Fruit fly (Drosophila melanogaster) whole organism, wandering third instar larva: ENCODE measurements around the gene Ant2.
A peak's percentile ranks its signal among the peaks of the same experiment; 100 is the strongest.

Experiments
- Abd-B ChIP-seq: fragments of >200 bp; optimal IDR thresholded peaks from 2 replicates; lab custom pipeline; 2017; ENCODE audit warnings: missing biosample characterization, missing genetic modification characterization
- CG9705 ChIP-seq: fragments of 200-800 bp; sonication (Bioruptor generic); optimal IDR thresholded peaks from 2 replicates; lab custom pipeline; 2018; ENCODE audit warnings: missing biosample characterization, mild to moderate bottlenecking, missing genetic modification characterization
- CrebA ChIP-seq: fragments of 200-800 bp; sonication (Bioruptor generic); optimal IDR thresholded peaks from 2 replicates; lab custom pipeline; 2016; ENCODE audit warnings: missing biosample characterization, mild to moderate bottlenecking, missing genetic modification characterization, borderline replicate concordance
- Dfd ChIP-seq: fragments of >200 bp; optimal IDR thresholded peaks from 2 replicates; lab custom pipeline; 2017; ENCODE audit warnings: missing biosample characterization, missing genetic modification characterization
- Dif ChIP-seq: fragments of 200-275, 200-300 bp; sonication (Bioruptor generic); optimal IDR thresholded peaks from 2 replicates; lab custom pipeline; 2018; ENCODE audit warnings: missing biosample characterization, missing genetic modification characterization; ENCODE audit not compliant: partially characterized antibody
- GATAd ChIP-seq: sonication (Bioruptor generic); optimal IDR thresholded peaks from 2 replicates; lab custom pipeline; 2016; ENCODE audit warnings: missing biosample characterization, missing genetic modification characterization
- Hnf4 ChIP-seq: fragments of 200-800 bp; sonication (Bioruptor generic); optimal IDR thresholded peaks from 2 replicates; lab custom pipeline; 2016; ENCODE audit warnings: missing biosample characterization, mild to moderate bottlenecking, missing genetic modification characterization
- Hr78 ChIP-seq: fragments of >200 bp; optimal IDR thresholded peaks from 2 replicates; lab custom pipeline; 2017; ENCODE audit warnings: missing biosample characterization, missing genetic modification characterization
- Hr83 ChIP-seq: fragments of 200-300 bp; sonication (Bioruptor generic); optimal IDR thresholded peaks from 2 replicates; lab custom pipeline; 2016; ENCODE audit warnings: missing biosample characterization, mild to moderate bottlenecking, missing genetic modification characterization, moderate library complexity; ENCODE audit not compliant: poor library complexity, severe bottlenecking
- Jra ChIP-seq: sonication (Bioruptor generic); optimal IDR thresholded peaks from 2 replicates; lab custom pipeline; 2016; ENCODE audit warnings: missing biosample characterization, missing genetic modification characterization
- Mio ChIP-seq: sonication (Bioruptor generic); optimal IDR thresholded peaks from 2 replicates; lab custom pipeline; 2016; ENCODE audit warnings: missing biosample characterization, missing genetic modification characterization
- Myc ChIP-seq: fragments of >200 bp; optimal IDR thresholded peaks from 2 replicates; lab custom pipeline; 2017
- N ChIP-seq: fragments of >200 bp; optimal IDR thresholded peaks from 2 replicates; lab custom pipeline; 2018; ENCODE audit warnings: missing biosample characterization, missing external identifiers, missing genetic modification characterization
- OdsH ChIP-seq: fragments of 200-800 bp; sonication (Bioruptor generic); optimal IDR thresholded peaks from 2 replicates; lab custom pipeline; 2016; ENCODE audit warnings: missing biosample characterization, mild to moderate bottlenecking, missing genetic modification characterization
- Rel ChIP-seq, 2 experiments: fragments of 200-800 bp; sonication (Bioruptor generic) in 1 of 2; optimal IDR thresholded peaks; 2 replicates in 1 of 2; 3 replicates in 1 of 2; lab custom pipeline; 2016 to 2019; ENCODE audit warnings: mild to moderate bottlenecking in 2 of 2, missing biosample characterization in 2 of 2, missing genetic modification characterization in 2 of 2, moderate library complexity in 1 of 2
- Sp1 ChIP-seq: fragments of 200-800 bp; sonication (Bioruptor generic); optimal IDR thresholded peaks from 3 replicates; lab custom pipeline; 2019; ENCODE audit warnings: missing biosample characterization, mild to moderate bottlenecking, missing genetic modification characterization, moderate library complexity
- Vsx2 ChIP-seq: fragments of 200-300, 225-300 bp; sonication (Bioruptor generic); optimal IDR thresholded peaks from 2 replicates; lab custom pipeline; 2018; ENCODE audit warnings: missing biosample characterization, missing genetic modification characterization; ENCODE audit not compliant: partially characterized antibody
- br ChIP-seq: fragments of 200-800 bp; sonication (Bioruptor generic); optimal IDR thresholded peaks from 2 replicates; lab custom pipeline; 2016; ENCODE audit warnings: missing biosample characterization, missing genetic modification characterization
- brk ChIP-seq: fragments of 200-800 bp; sonication (Bioruptor generic); optimal IDR thresholded peaks from 2 replicates; lab custom pipeline; 2016; ENCODE audit warnings: missing biosample characterization, mild to moderate bottlenecking, missing genetic modification characterization
- dl ChIP-seq, 2 experiments: fragments of 175-275, 200-275 bp in 1 of 2; fragments of 200-275 bp in 1 of 2; sonication (Bioruptor generic); optimal IDR thresholded peaks; lab custom pipeline; 2018; ENCODE audit warnings: mild to moderate bottlenecking in 2 of 2, missing biosample characterization in 2 of 2, missing genetic modification characterization in 2 of 2, moderate library complexity in 2 of 2; ENCODE audit not compliant: partially characterized antibody in 2 of 2, insufficient read depth in 1 of 2
- dsf ChIP-seq: sonication (Bioruptor generic); optimal IDR thresholded peaks from 2 replicates; lab custom pipeline; 2016; ENCODE audit warnings: missing biosample characterization, missing genetic modification characterization, borderline replicate concordance
- ey ChIP-seq: fragments of 200-800 bp; sonication (Bioruptor generic); optimal IDR thresholded peaks from 2 replicates; lab custom pipeline; 2016; ENCODE audit warnings: missing biosample characterization, missing genetic modification characterization
- foxo ChIP-seq, 2 experiments: fragments of 200-800 bp; sonication (Bioruptor generic); optimal IDR thresholded peaks; 2 replicates in 1 of 2; 3 replicates in 1 of 2; lab custom pipeline; 2016 to 2017; ENCODE audit warnings: missing biosample characterization in 2 of 2, missing genetic modification characterization in 2 of 2
- fru ChIP-seq: fragments of 200-800 bp; sonication (Bioruptor generic); optimal IDR thresholded peaks from 3 replicates; lab custom pipeline; 2016; ENCODE audit warnings: missing biosample characterization, mild to moderate bottlenecking, missing genetic modification characterization
- h ChIP-seq: fragments of 200-800 bp; sonication (Bioruptor generic); optimal IDR thresholded peaks from 3 replicates; lab custom pipeline; 2016; ENCODE audit warnings: missing biosample characterization, mild to moderate bottlenecking, missing genetic modification characterization
- lola ChIP-seq: fragments of >200 bp; optimal IDR thresholded peaks from 2 replicates; lab custom pipeline; 2017; ENCODE audit warnings: missing biosample characterization, missing genetic modification characterization
- rgr ChIP-seq: fragments of 200-800 bp; sonication (Bioruptor generic); optimal IDR thresholded peaks from 3 replicates; lab custom pipeline; 2016; ENCODE audit warnings: missing biosample characterization, mild to moderate bottlenecking, missing genetic modification characterization
- sage ChIP-seq: fragments of 200-800 bp; sonication (Bioruptor generic); optimal IDR thresholded peaks from 2 replicates; lab custom pipeline; 2016; ENCODE audit warnings: missing biosample characterization, mild to moderate bottlenecking, missing genetic modification characterization
- sv ChIP-seq: fragments of 200-800 bp; sonication (Bioruptor generic); optimal IDR thresholded peaks from 3 replicates; lab custom pipeline; 2016; ENCODE audit warnings: missing biosample characterization, missing genetic modification characterization
- usp ChIP-seq: fragments of >200 bp; optimal IDR thresholded peaks from 2 replicates; lab custom pipeline; 2017; ENCODE audit warnings: missing biosample characterization, missing genetic modification characterization
- woc ChIP-seq: sonication (Bioruptor generic); optimal IDR thresholded peaks from 2 replicates; lab custom pipeline; 2016; ENCODE audit warnings: missing biosample characterization, mild to moderate bottlenecking, missing genetic modification characterization

The Ant2 gene

dm6 chrX:10787352-10787751 lies 645 bp upstream of the Ant2 start:
- TF ChIP-seq OdsH (GFP tag; lab: Kevin White, UChicago) (no peak), usp (GFP tag; lab: Kevin White, UChicago) (no peak), Sp1 (GFP tag; lab: Kevin White, UChicago) (no peak), GATAd (GFP tag; lab: Kevin White, UChicago) (no peak), CG9705 (no peak), Hr78 (GFP tag; lab: Kevin White, UChicago) (no peak), Vsx2 (GFP tag; lab: Kevin White, UChicago) (no peak), h (GFP tag; lab: Kevin White, UChicago) (no peak), dsf (GFP tag; lab: Kevin White, UChicago) (no peak), Dif (GFP tag; lab: Kevin White, UChicago) (no peak), Myc (lab: Kevin White, UChicago) (no peak), Rel (GFP tag; optimal IDR thresholded peaks at IDR 0.05; lab: Kevin White, UChicago) (no peak), Rel (tag; optimal IDR thresholded peaks at IDR 0.05; lab: Kevin White, UChicago) (no peak), brk (GFP tag; lab: Kevin White, UChicago) (no peak)

dm6 chrX:10785920-10786361 lies 766 bp downstream of the Ant2 start:
- TF ChIP-seq fru (peak; percentile 15), Hnf4 (GFP tag; lab: Kevin White, UChicago) (peak; percentile 5), sage (no peak), brk (GFP tag; lab: Kevin White, UChicago) (peak; percentile 36), dl (GFP tag; optimal IDR thresholded peaks at IDR 0.05; lab: Kevin White, UChicago; ENCODE audit: insufficient read depth in 1 of 2, partially characterized antibody in 2 of 2) (peak in 1 of 2 experiments; percentile 51), Myc (lab: Kevin White, UChicago) (peak; percentile 57), Dif (GFP tag; lab: Kevin White, UChicago) (peak; percentile 37), Mio (no peak), Hr78 (GFP tag; lab: Kevin White, UChicago) (no peak), Rel (GFP tag; optimal IDR thresholded peaks at IDR 0.05; lab: Kevin White, UChicago) (no peak), Rel (tag; optimal IDR thresholded peaks at IDR 0.05; lab: Kevin White, UChicago) (peak; percentile 3), N (GFP tag; lab: Kevin White, UChicago) (no peak), CrebA (GFP tag; lab: Kevin White, UChicago) (peak; percentile 67), ey (GFP tag; lab: Kevin White, UChicago) (no peak), Sp1 (GFP tag; lab: Kevin White, UChicago) (peak; percentile 39), h (GFP tag; lab: Kevin White, UChicago) (peak; percentile 61), rgr (GFP tag; lab: Kevin White, UChicago) (peak; percentile 46)

- TF ChIP-seq foxo (GFP tag; optimal IDR thresholded peaks at IDR 0.05; lab: Kevin White, UChicago) (peak in 1 of 2 experiments; percentile 2), Myc (lab: Kevin White, UChicago) (peak; percentile 89), woc (GFP tag; lab: Kevin White, UChicago) (peak; percentile 19), usp (GFP tag; lab: Kevin White, UChicago) (no peak)
These were observed 1.7 kb downstream of the Ant2 start for dm6 chrX:10784812-10785638.

dm6 chrX:10784330-10784778 lies 2.4 kb downstream of the Ant2 start:
- TF ChIP-seq Jra (no peak), ey (GFP tag; lab: Kevin White, UChicago) (no peak), rgr (GFP tag; lab: Kevin White, UChicago) (peak; percentile 36), dsf (GFP tag; lab: Kevin White, UChicago) (no peak), Abd-B (no peak), Hr78 (GFP tag; lab: Kevin White, UChicago) (no peak), h (GFP tag; lab: Kevin White, UChicago) (no peak), Dfd (GFP tag; lab: Kevin White, UChicago) (no peak), Myc (lab: Kevin White, UChicago) (no peak), CG9705 (no peak), Hr83 (no peak), usp (GFP tag; lab: Kevin White, UChicago) (no peak), Dif (GFP tag; lab: Kevin White, UChicago) (peak; percentile 96), CrebA (GFP tag; lab: Kevin White, UChicago) (peak; percentile 39), sv (GFP tag; lab: Kevin White, UChicago) (no peak), Rel (GFP tag; optimal IDR thresholded peaks at IDR 0.05; lab: Kevin White, UChicago) (no peak), Rel (tag; optimal IDR thresholded peaks at IDR 0.05; lab: Kevin White, UChicago) (no peak), dl (GFP tag; optimal IDR thresholded peaks at IDR 0.05; lab: Kevin White, UChicago; ENCODE audit: insufficient read depth in 1 of 2, partially characterized antibody in 2 of 2) (peak; percentile 80 to 95), N (GFP tag; lab: Kevin White, UChicago) (no peak), br (peak; percentile 43), Sp1 (GFP tag; lab: Kevin White, UChicago) (no peak), foxo (GFP tag; optimal IDR thresholded peaks at IDR 0.05; lab: Kevin White, UChicago) (no peak), lola (no peak), fru (peak; percentile 3), Vsx2 (GFP tag; lab: Kevin White, UChicago) (peak; percentile 91), Mio (no peak), woc (GFP tag; lab: Kevin White, UChicago) (peak; percentile 3)
